Fruit fly (Drosophila melanogaster) whole organism, embryonic: ENCODE data around the gene Acp63F.

Experiments used
- Bdp1 ChIP-seq: fragments of 200-800 bp; sonication (Bioruptor generic); optimal IDR thresholded peaks from 3 replicates; lab custom pipeline; 2016; ENCODE audit warnings: missing biosample characterization, missing genetic modification characterization
- Bteb2 ChIP-seq: fragments of 200-800 bp; sonication (Bioruptor generic); optimal IDR thresholded peaks from 2 replicates; lab custom pipeline; 2016; ENCODE audit warnings: missing biosample characterization, missing genetic modification characterization
- CG12299 ChIP-seq: fragments of 200-800 bp; sonication (Bioruptor generic); optimal IDR thresholded peaks from 2 replicates; lab custom pipeline; 2018; ENCODE audit warnings: missing biosample characterization, mild to moderate bottlenecking, missing genetic modification characterization
- CG13894 ChIP-seq: fragments of 200-800 bp; sonication (Bioruptor generic); optimal IDR thresholded peaks from 3 replicates; lab custom pipeline; 2018; ENCODE audit warnings: missing biosample characterization, mild to moderate bottlenecking, missing genetic modification characterization, moderate library complexity
- CG14014 ChIP-seq: fragments of 200-800 bp; sonication (Bioruptor generic); IDR thresholded peaks from 2 replicates; pipeline ENCODE4 v1.3.6; 2022; ENCODE audit warnings: missing biosample characterization, missing genetic modification characterization
- CG16813 ChIP-seq: fragments of 200-800 bp; sonication (Bioruptor generic); IDR thresholded peaks from 3 replicates; pipeline ENCODE4 v1.3.6; 2022; ENCODE audit warnings: missing biosample characterization, missing genetic modification characterization; ENCODE audit not compliant: partially characterized antibody
- CG17385 ChIP-seq: fragments of 200-800 bp; sonication (Bioruptor generic); optimal IDR thresholded peaks from 3 replicates; lab custom pipeline; 2018; ENCODE audit warnings: missing biosample characterization, mild to moderate bottlenecking, missing genetic modification characterization
- CG17802 ChIP-seq: fragments of 200-800 bp; sonication (Bioruptor generic); optimal IDR thresholded peaks from 2 replicates; lab custom pipeline; 2018; ENCODE audit warnings: missing biosample characterization, mild to moderate bottlenecking, missing genetic modification characterization, moderate library complexity
- CG18476 ChIP-seq: fragments of 200-800 bp; sonication (Bioruptor generic); optimal IDR thresholded peaks from 2 replicates; lab custom pipeline; 2016; ENCODE audit warnings: missing biosample characterization, mild to moderate bottlenecking, missing genetic modification characterization
- CG2120 ChIP-seq: fragments of 200-800 bp; sonication (Bioruptor generic); optimal IDR thresholded peaks from 3 replicates; lab custom pipeline; 2016; ENCODE audit warnings: missing biosample characterization, missing genetic modification characterization
- CG2889 ChIP-seq: fragments of 200-800 bp; sonication (Bioruptor generic); IDR thresholded peaks from 3 replicates; pipeline ENCODE4 v1.3.6; 2022; ENCODE audit warnings: missing biosample characterization, missing genetic modification characterization
- CG3407 ChIP-seq: fragments of 200-800 bp; sonication (Bioruptor generic); optimal IDR thresholded peaks from 2 replicates; lab custom pipeline; 2018; ENCODE audit warnings: missing biosample characterization, mild to moderate bottlenecking, missing genetic modification characterization
- CG34422 ChIP-seq: fragments of 200-800 bp; sonication (Bioruptor generic); IDR thresholded peaks from 3 replicates; pipeline ENCODE4 v1.3.6; 2022; ENCODE audit warnings: missing biosample characterization, missing genetic modification characterization
- CG3995 ChIP-seq: fragments of 200-800 bp; sonication (Bioruptor generic); optimal IDR thresholded peaks from 3 replicates; lab custom pipeline; 2016; ENCODE audit warnings: missing biosample characterization, missing genetic modification characterization
- CG5245 ChIP-seq: fragments of 200-800 bp; sonication (Bioruptor generic); optimal IDR thresholded peaks from 3 replicates; lab custom pipeline; 2016; ENCODE audit warnings: missing biosample characterization, missing genetic modification characterization
- CG6254 ChIP-seq: fragments of 200-800 bp; sonication (Bioruptor generic); optimal IDR thresholded peaks from 3 replicates; lab custom pipeline; 2017; ENCODE audit warnings: mild to moderate bottlenecking, missing biosample characterization, missing genetic modification reagents, missing genetic modification characterization
- CG6765 ChIP-seq: fragments of 200-800 bp; sonication (Bioruptor generic); optimal IDR thresholded peaks from 3 replicates; lab custom pipeline; 2017; ENCODE audit warnings: missing biosample characterization, mild to moderate bottlenecking, missing genetic modification characterization
- CG7271 ChIP-seq: fragments of 200-800 bp; sonication (Bioruptor generic); optimal IDR thresholded peaks from 2 replicates; lab custom pipeline; 2018; ENCODE audit warnings: missing biosample characterization, mild to moderate bottlenecking, missing genetic modification characterization, moderate library complexity
- CG7745 ChIP-seq: fragments of 200-800 bp; sonication (Bioruptor generic); optimal IDR thresholded peaks from 2 replicates; lab custom pipeline; 2018; ENCODE audit warnings: missing biosample characterization, mild to moderate bottlenecking, missing genetic modification characterization, moderate library complexity
- CG8089 ChIP-seq: fragments of 200-800 bp; sonication (Bioruptor generic); optimal IDR thresholded peaks from 3 replicates; lab custom pipeline; 2016; ENCODE audit warnings: missing biosample characterization, missing genetic modification characterization
- CG8478 ChIP-seq: fragments of >200 bp; optimal IDR thresholded peaks from 2 replicates; lab custom pipeline; 2018
- CkIIα-i1 ChIP-seq: fragments of 200-800 bp; sonication (Bioruptor generic); IDR thresholded peaks from 2 replicates; pipeline ENCODE4 v1.3.6; 2022; ENCODE audit warnings: missing biosample characterization, missing genetic modification characterization
- Ets65A ChIP-seq: fragments of 200-800 bp; sonication (Bioruptor generic); peaks from one replicate; lab custom pipeline; 2016; ENCODE audit warnings: missing biosample characterization, missing genetic modification characterization
- Fer1 ChIP-seq: fragments of 200-800 bp; sonication (Bioruptor generic); optimal IDR thresholded peaks from 2 replicates; lab custom pipeline; 2017; ENCODE audit warnings: missing biosample characterization, mild to moderate bottlenecking, missing genetic modification characterization
- Gsc ChIP-seq: fragments of 200-800 bp; sonication (Bioruptor generic); IDR thresholded peaks from 2 replicates; pipeline ENCODE4 v1.3.6; 2022; ENCODE audit warnings: missing biosample characterization, missing genetic modification characterization
- Med ChIP-seq: fragments of 200-800 bp; sonication (Bioruptor generic); peaks from one replicate; lab custom pipeline; 2016; ENCODE audit warnings: missing biosample characterization, missing genetic modification characterization, mild to moderate bottlenecking, inconsistent platforms, moderate library complexity
- Scr ChIP-seq: fragments of 200-800 bp; sonication (Bioruptor generic); IDR thresholded peaks from 2 replicates; pipeline ENCODE4 v1.3.6; 2022; ENCODE audit warnings: missing biosample characterization, missing genetic modification characterization; ENCODE audit not compliant: partially characterized antibody
- Sin3A ChIP-seq: fragments of >200 bp; optimal IDR thresholded peaks from 2 replicates; lab custom pipeline; 2018
- Ssrp ChIP-seq: fragments of 200-800 bp; sonication (Bioruptor generic); optimal IDR thresholded peaks from 2 replicates; lab custom pipeline; 2018; ENCODE audit warnings: missing biosample characterization, mild to moderate bottlenecking, missing genetic modification characterization, moderate library complexity
- Tbp ChIP-seq: fragments of >200 bp; optimal IDR thresholded peaks from 2 replicates; lab custom pipeline; 2018; ENCODE audit warnings: missing biosample characterization, missing genetic modification characterization
- YL-1 ChIP-seq: fragments of 200-800 bp; sonication (Bioruptor generic); optimal IDR thresholded peaks from 3 replicates; lab custom pipeline; 2017; ENCODE audit warnings: missing biosample characterization, mild to moderate bottlenecking, missing genetic modification characterization
- amos ChIP-seq: fragments of 200-800 bp; sonication (Bioruptor generic); IDR thresholded peaks from 2 replicates; pipeline ENCODE4 v1.3.6; 2022; ENCODE audit warnings: missing biosample characterization, missing genetic modification characterization; ENCODE audit not compliant: partially characterized antibody
- bcd ChIP-seq: fragments of 200-800 bp; sonication (Bioruptor generic); optimal IDR thresholded peaks from 2 replicates; lab custom pipeline; 2017; ENCODE audit warnings: missing biosample characterization, mild to moderate bottlenecking, missing genetic modification characterization
- bsh ChIP-seq, 2 experiments: fragments of 200-800 bp; sonication (Bioruptor generic); optimal IDR thresholded peaks; 2 replicates each; lab custom pipeline; 2017 to 2018; ENCODE audit warnings: mild to moderate bottlenecking in 2 of 2, missing biosample characterization in 2 of 2, missing genetic modification characterization in 2 of 2, moderate library complexity in 1 of 2
- crp ChIP-seq, 2 experiments: fragments of 200-800 bp; sonication (Bioruptor generic); optimal IDR thresholded peaks; 2 replicates in 1 of 2; 3 replicates in 1 of 2; lab custom pipeline; 2017; ENCODE audit warnings: missing biosample characterization in 2 of 2, missing genetic modification characterization in 2 of 2, mild to moderate bottlenecking in 1 of 2, moderate library complexity in 1 of 2
- danr ChIP-seq: fragments of 200-800 bp; sonication (Bioruptor generic); IDR thresholded peaks from 2 replicates; pipeline ENCODE4 v1.3.6; 2022; ENCODE audit warnings: missing biosample characterization, missing genetic modification characterization
- gfzf ChIP-seq: fragments of 200-800 bp; sonication (Bioruptor generic); optimal IDR thresholded peaks from 2 replicates; lab custom pipeline; 2016; ENCODE audit warnings: missing biosample characterization, mild to moderate bottlenecking, missing genetic modification characterization, moderate library complexity
- insv ChIP-seq, 2 experiments: fragments of 200-800 bp; sonication (Bioruptor generic); optimal IDR thresholded peaks; 3 replicates each; lab custom pipeline; 2016 to 2018; ENCODE audit warnings: missing biosample characterization in 2 of 2, missing genetic modification characterization in 2 of 2
- ken ChIP-seq: fragments of 200-800 bp; sonication (Bioruptor generic); IDR thresholded peaks from 3 replicates; pipeline ENCODE4 v1.3.6; 2022; ENCODE audit warnings: missing biosample characterization, missing genetic modification characterization
- lab ChIP-seq: fragments of 200-800 bp; sonication (Bioruptor generic); optimal IDR thresholded peaks from 3 replicates; lab custom pipeline; 2017; ENCODE audit warnings: missing biosample characterization, missing genetic modification characterization, mild to moderate bottlenecking, moderate library complexity, missing genetic modification reagents
- onecut ChIP-seq: fragments of 200-800 bp; sonication (Bioruptor generic); IDR thresholded peaks from 2 replicates; pipeline ENCODE4 v1.3.6; 2022; ENCODE audit warnings: missing biosample characterization, missing genetic modification characterization
- peb ChIP-seq: fragments of 200-800 bp; sonication (Bioruptor generic); IDR thresholded peaks from 2 replicates; pipeline ENCODE4 v1.3.6; 2022; ENCODE audit warnings: missing biosample characterization, missing genetic modification characterization
- prd ChIP-seq, 3 experiments: fragments of >200 bp in 2 of 3; fragments of 200-800 bp in 1 of 3; sonication (Bioruptor generic) in 1 of 3; optimal IDR thresholded peaks in 2 of 3; IDR thresholded peaks in 1 of 3; 2 replicates in 2 of 3; 3 replicates in 1 of 3; pipeline versions ENCODE4 v1.3.6 to Lab custom; 2017 to 2022; ENCODE audit warnings: missing biosample characterization in 1 of 3, missing genetic modification characterization in 1 of 3
- pum ChIP-seq: fragments of 200-800 bp; sonication (Bioruptor generic); optimal IDR thresholded peaks from 2 replicates; lab custom pipeline; 2016; ENCODE audit warnings: missing biosample characterization, missing genetic modification characterization
- rib ChIP-seq: fragments of 200-800 bp; sonication (Bioruptor generic); IDR thresholded peaks from 2 replicates; pipeline ENCODE4 v1.3.6; 2022; ENCODE audit warnings: missing biosample characterization, missing genetic modification characterization
- sens-2 ChIP-seq: fragments of 200-800 bp; sonication (Bioruptor generic); IDR thresholded peaks from 2 replicates; pipeline ENCODE4 v1.3.6; 2022; ENCODE audit warnings: missing biosample characterization, missing genetic modification characterization
- slou ChIP-seq: fragments of 200-800 bp; sonication (Bioruptor generic); optimal IDR thresholded peaks from 3 replicates; lab custom pipeline; 2016; ENCODE audit warnings: missing biosample characterization, missing genetic modification characterization
- unpg ChIP-seq: fragments of 200-800 bp; sonication (Bioruptor generic); optimal IDR thresholded peaks from 3 replicates; lab custom pipeline; 2018; ENCODE audit warnings: missing biosample characterization, mild to moderate bottlenecking, missing genetic modification characterization, moderate library complexity
- usp ChIP-seq: fragments of >200 bp; optimal IDR thresholded peaks from 2 replicates; lab custom pipeline; 2017; ENCODE audit warnings: missing biosample characterization, missing genetic modification characterization

Gene Acp63F

dm6 chr3L:3862504-3863380, 46.6 kb upstream of the Acp63F start (continued):
- TF ChIP-seq bsh (GFP tag; optimal IDR thresholded peaks at IDR 0.05; lab: Kevin White, UChicago) (peak in 1 of 2 experiments; percentile 88), Scr (GFP tag; lab: Robert Waterston, UW) (no peak), unpg (peak; percentile 74), slou (GFP tag; lab: Kevin White, UChicago) (no peak), Ssrp (tag; lab: Kevin White, UChicago) (peak; percentile 74), CG6765 (GFP tag; lab: Kevin White, UChicago) (no peak), rib (no peak), CG12299 (no peak), CG3407 (GFP tag; lab: Kevin White, UChicago) (peak; percentile 8), CG7271 (peak; percentile 14), CG2889 (GFP tag; lab: Robert Waterston, UW) (no peak), insv (GFP tag; optimal IDR thresholded peaks at IDR 0.05; lab: Kevin White, UChicago) (no peak), CG13894 (tag; lab: Kevin White, UChicago) (peak; percentile 74), danr (GFP tag; lab: Robert Waterston, UW) (no peak), Tbp (GFP tag; lab: Kevin White, UChicago) (no peak), gfzf (GFP tag; lab: Kevin White, UChicago) (no peak), Gsc (GFP tag; lab: Robert Waterston, UW) (0 out of 2 replicates have a peak, but pooled peaks have one; percentile 16), CG2120 (GFP tag; lab: Kevin White, UChicago) (peak; percentile 27), sens-2 (peak; percentile 71), amos (GFP tag; lab: Robert Waterston, UW) (no peak), Sin3A (no peak), usp (GFP tag; lab: Kevin White, UChicago) (no peak), lab (peak; percentile 37), CG14014 (GFP tag; lab: Robert Waterston, UW) (no peak), CG17802 (tag; lab: Kevin White, UChicago) (no peak), CG8478 (lab: Kevin White, UChicago) (no peak), Med (peak; percentile 92), CkIIα-i1 (GFP tag; lab: Robert Waterston, UW) (no peak), CG8089 (GFP tag; lab: Kevin White, UChicago) (peak; percentile 79), YL-1 (GFP tag; lab: Kevin White, UChicago) (no peak), CG16813 (GFP tag; lab: Robert Waterston, UW) (no peak), CG18476 (GFP tag; lab: Kevin White, UChicago) (peak; percentile 56), bcd (GFP tag; lab: Kevin White, UChicago) (peak; percentile 27), Bdp1 (GFP tag; lab: Kevin White, UChicago) (peak; percentile 39), CG17385 (peak; percentile 49), CG5245 (GFP tag; lab: Kevin White, UChicago) (peak; percentile 51), onecut (GFP tag; lab: Robert Waterston, UW) (peak; percentile 59), prd (optimal IDR thresholded peaks at IDR 0.05; lab: Kevin White, UChicago) (no peak), prd (GFP tag; IDR thresholded peaks at IDR 0.05; lab: Robert Waterston, UW) (peak; percentile 74; the same call in 2 of the 3 replicates), CG7745 (peak; percentile 57), CG3995 (no peak), CG34422 (GFP tag; lab: Robert Waterston, UW) (no peak), crp (GFP tag; optimal IDR thresholded peaks at IDR 0.05; lab: Kevin White, UChicago) (no peak), ken (GFP tag; lab: Robert Waterston, UW) (no peak), peb (GFP tag; lab: Robert Waterston, UW) (peak; percentile 54; the same call in 1 of the 2 replicates), CG6254 (GFP tag; lab: Kevin White, UChicago) (peak; percentile 63), Ets65A (GFP tag; lab: Kevin White, UChicago) (peak; percentile 93), Fer1 (GFP tag; lab: Kevin White, UChicago) (no peak), Bteb2 (GFP tag; lab: Kevin White, UChicago) (peak; percentile 4), pum (no peak)
